Worm (Caenorhabditis elegans) whole organism, dauer: ENCODE measurements around the gene F49C12.15.

Experiments
- unc-62 ChIP-seq: sonication (generic microtip); optimal IDR thresholded peaks from 2 replicates; lab custom pipeline; 2017; ENCODE audit warnings: missing biosample characterization, missing genetic modification reagents, missing genetic modification characterization

The F49C12.15 gene

DNA sequence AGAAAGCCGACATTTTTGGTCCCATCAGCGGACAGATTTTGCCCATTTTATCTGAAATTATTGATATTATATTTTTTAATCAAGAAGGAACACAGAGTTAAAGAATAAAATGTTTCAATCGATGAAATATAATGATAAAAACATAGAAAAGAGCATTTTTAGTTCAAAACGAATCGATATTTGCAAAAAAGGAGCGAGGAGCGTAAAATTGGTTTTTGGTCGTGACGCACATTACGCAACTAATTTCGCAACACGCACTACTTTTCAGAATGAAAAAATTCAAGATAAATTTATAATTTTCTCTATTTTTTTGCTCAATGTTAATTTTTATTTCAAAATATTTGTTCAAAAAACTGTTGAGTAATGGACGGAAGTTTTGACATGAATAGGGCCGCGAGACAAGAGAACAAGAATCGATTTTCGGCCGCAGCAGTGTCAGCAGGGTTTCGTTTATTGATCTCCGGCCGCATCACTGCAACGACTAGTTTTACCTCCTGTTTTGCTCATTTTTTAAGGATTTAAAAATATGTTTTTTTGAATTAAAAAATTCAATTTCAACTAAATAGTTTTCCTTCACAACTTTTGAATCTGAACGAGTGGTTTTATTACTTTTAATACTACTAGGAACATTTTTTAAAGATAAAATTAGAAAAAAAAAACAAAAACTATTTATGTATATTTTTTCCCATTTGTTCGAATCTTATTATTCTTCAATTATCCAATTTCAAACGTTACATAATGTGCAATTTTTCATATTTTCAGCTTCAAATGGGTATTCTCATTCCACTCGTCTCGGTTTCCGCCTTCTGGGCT lies 3.0 kb upstream of the F49C12.15 start, which contains the start of the genes F49C12.12 and vha-17:
Gene F49C12.12, minus strand, starts transcription at position 51 of the 813 bp plus-strand sequence.
Gene vha-17, plus strand, starts transcription at position 763 of the 813 bp plus-strand sequence.
- TF ChIP-seq unc-62 = no peak

DNA sequence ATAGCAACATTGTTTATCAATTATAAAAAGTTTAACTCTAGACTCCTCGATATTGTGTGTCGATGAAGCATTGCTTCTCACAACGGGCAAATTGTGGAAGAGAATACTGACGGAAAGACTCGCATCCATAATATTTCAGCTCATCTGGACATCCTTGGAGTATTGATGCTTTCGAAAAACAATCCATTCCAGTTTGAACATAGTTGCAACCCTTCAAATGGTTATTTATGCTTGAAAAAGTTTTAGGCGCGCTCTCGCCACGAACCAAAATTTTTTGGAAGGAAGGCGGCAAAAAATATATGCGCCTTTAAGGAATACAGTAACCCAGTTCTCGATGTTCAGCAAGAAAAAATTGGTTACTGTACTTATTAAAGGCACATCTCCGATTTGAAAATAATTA lies 1.8 kb upstream of the F49C12.15 start:
- TF ChIP-seq unc-62 = no peak

DNA sequence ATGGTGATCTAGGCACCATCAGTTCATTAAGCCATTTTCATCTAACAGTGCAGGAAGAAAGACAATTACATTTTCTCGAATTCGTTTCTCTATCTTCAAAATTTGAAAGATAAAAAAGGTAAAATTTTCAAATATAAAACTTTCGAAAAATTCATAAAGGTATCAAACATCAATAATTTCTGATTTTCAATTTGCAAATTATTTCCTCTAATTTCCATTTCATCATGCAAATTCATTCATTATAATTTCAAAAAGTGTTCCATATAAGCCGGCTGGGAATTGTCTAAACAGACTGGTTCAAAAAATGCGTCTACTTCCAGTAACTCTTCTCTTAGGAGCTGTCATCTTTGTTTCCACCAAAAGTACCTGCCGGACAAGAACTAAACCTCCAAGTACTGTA lies 3.5 kb downstream of the F49C12.15 start, which contains the start of gene clec-183:
Gene clec-183, plus strand, starts transcription at position 301 of the 400 bp plus-strand sequence.
- TF ChIP-seq unc-62 = no peak

DNA sequence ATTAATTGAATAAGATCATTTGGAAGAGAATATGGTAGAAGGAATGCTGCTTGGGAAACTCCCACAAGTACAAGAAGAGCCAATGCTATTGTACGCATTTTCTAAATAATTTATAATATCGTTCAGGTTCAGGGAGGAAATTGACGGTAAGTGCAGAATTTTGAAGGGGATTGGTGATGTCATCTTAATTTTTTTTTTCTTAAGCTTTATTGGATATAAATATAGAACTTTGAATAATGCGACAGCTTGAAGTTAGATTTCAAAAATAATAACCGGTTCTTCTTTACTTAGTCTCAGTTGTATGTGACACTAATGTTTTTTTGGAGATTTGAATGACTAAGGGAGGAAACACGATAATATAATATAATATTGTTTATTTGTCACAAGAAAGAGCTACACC lies 6.5 kb downstream of the F49C12.15 start, which contains the start of gene nspg-7.1:
Gene nspg-7.1, minus strand, starts transcription at position 101 of the 400 bp plus-strand sequence.
- no peak for TF ChIP-seq unc-62

DNA sequence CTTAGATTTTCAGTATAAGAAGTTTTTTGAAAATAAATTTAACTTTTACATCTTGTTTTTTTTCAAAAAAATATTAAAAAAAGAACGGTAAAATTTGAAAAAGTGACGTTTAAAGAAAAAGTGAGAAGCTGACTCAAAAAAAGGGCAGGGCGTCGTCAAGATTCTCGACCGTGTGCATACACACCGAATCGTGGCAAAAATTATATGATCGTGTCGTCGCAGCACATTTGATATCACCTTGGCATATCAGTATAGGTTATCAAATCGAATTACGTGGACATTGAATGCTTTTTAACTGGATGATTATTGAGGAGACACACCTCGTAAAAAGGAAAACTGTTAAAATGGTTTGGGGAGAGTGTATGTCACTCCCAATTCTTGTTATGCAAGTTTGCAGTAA lies 8.8 kb downstream of the F49C12.15 start:
- no peak for TF ChIP-seq unc-62

DNA sequence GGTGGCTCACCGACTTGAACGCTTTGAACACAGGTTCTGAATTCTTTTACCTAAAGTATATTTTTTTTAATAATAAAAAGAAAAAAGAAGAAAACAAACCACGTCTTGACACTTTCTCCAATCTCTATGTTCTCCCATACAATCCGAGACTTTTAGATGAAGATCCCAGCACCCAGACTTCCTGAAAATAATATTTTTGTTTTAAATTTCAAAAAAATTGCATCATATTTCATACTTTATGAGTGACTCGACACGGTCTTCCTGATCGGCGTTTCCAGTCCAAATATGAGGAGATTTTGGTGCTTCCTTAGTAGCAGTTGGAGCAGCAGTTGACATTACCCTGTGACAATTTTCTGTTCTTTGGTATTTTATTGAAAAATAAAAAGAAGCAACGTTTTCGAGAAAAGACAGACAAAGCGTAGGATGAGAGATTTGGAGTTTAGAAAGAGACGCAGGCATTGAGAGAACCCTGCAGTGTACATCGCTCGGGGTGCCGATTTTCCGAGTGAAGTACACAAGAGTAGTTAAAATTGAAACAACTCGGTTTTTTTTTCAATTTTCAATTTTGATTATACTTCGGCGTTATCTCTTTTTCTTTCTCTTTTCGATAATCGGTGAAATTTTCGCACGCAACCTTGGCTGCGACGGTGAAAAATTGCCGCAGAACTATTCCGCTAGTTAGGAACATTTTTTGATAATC lies 11.4 kb downstream of the F49C12.15 start, which contains the start of the genes coa-4 and T20D3.14:
Gene coa-4, minus strand, starts transcription at position 51 of the 700 bp plus-strand sequence.
Gene T20D3.14, minus strand, starts transcription at position 358 of the 700 bp plus-strand sequence.
- TF ChIP-seq unc-62 = no peak

DNA sequence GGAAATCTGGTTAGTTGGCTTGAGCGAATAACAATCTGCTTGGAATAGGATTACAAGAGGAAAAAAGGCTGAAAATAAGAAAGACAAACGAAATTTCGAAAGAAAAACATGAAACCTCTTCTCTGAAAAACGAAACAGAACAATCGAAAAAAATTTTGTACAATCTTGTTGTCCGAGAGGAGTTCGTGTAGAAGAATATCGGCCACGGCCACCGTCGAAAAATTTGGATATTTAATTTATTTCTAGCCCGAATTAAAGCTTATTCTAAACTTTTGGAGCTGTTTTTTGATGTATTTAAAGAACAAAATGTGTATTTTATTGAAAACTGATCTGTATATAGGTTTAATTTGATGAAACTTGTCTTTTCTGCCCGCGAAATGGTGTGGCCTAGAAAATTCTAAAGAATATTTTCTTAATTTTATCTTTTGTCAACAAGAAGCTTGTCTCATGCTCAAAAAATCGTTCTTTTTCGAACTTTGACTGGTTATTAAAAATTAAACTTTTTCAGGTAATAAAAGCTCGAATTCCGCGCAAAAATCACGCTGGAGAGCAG lies 12.4 kb downstream of the F49C12.15 start, which contains the start of gene T20D3.5:
Gene T20D3.5, plus strand, starts transcription at position 503 of the 553 bp plus-strand sequence.
- TF ChIP-seq unc-62 = no peak

DNA sequence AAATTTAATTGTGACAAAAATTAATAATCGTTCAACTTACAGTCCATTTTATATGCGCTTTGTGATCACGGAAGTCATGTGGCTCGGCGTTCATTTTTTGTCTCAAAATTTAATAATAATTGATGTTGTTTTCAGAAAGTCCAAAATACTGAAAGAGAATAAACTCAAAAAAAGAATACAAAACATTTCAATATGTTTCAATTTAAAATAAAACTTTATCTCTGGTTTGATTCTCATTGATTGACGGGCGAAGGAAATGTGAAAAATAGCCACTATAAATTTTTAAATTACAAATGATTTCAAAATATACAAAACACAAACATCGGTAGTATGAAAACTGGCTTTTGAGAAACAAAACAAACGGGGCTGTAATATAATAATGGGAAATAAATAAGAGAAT lies 14.9 kb downstream of the F49C12.15 start, which contains the start of gene T20D3.6:
Gene T20D3.6, minus strand, starts transcription at position 101 of the 400 bp plus-strand sequence.
- TF ChIP-seq unc-62 = no peak

DNA sequence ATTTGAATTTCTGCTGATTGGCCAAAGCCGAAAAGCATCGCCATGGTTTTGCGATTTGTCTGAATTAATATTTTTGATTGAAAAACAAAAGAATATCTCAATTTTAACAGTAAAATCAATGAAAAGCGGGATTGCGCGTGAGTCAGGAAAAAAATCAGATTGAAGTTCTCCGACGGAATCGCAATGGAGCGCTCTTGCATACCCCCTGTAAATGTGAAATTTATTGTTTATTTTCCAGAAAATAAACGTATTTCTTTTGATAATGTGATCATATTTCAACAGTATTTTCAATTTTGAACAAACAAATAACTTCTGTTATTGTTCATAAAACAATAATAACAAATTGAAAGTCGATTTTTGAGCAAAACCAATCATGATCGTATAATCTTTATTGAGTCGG lies 17.3 kb downstream of the F49C12.15 start, which contains the start of gene vps-26:
Gene vps-26, minus strand, starts transcription at position 200 of the 400 bp plus-strand sequence.
- TF ChIP-seq unc-62 = no peak

DNA sequence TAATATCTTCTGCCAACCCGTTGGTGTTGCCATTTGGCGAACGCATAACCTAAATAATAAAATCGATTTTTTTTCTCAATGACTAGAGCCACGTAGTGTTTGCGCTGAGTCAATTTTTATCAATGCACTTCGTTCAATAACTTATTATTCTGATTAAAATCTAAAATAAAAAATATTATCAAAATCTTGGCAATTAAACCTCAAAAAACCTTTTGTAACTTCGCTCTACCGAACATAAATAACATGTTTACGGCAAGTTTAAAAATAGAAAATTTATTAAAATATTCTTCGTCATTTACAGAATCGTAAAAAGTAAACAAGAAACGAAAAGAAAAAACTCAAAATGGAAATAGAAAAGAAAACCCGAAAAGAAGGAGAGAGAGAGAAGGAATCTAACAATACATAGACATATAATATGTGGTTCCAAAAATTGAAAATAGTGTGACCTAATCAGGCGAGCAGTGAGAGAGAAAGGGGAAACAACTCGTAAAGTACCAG lies 18.9 kb downstream of the F49C12.15 start, which contains the start of gene pigc-1:
Gene pigc-1, minus strand, starts transcription at position 51 of the 498 bp plus-strand sequence.
- no peak for TF ChIP-seq unc-62

DNA sequence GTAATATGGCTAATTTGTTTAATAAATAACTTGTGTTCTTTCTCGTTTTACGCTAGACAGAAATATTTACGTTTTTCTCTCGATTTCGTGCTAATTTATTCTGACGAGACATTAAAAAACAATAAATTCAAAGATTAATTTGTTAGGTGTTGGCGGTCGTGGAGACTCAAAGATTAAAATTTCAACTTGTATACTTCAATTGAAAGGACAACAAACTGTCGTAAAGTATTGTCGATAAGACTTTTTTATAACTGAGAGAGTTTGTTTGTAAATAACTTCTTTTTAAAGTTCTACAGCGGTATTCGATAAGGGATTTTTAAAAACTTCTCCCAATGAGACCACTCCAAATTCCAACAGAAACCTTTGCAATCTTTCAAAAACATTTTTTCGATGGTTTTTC lies 29.5 kb downstream of the F49C12.15 start:
- no peak for TF ChIP-seq unc-62

DNA sequence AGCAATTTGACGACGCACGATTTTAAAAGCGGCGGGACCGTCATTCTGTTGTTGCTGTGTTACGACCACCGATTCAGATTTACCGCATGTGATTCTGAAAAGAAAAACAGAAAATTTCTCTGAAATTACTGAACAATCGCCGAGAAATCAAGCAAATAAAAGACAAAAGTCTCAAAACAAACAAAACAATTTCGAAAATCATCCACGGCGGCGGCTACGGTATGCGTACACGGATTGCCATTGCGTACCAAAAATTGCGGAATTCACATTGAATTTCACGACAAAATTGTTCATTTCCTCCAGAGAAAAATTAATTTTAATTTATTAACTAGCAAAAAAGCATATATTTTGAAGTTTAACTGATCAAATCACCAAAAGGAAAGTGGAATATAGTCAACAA lies 42.2 kb downstream of the F49C12.15 start, which contains the start of gene pezo-1:
Gene pezo-1, minus strand, starts transcription at position 101 of the 400 bp plus-strand sequence.
- TF ChIP-seq unc-62 = no peak

DNA sequence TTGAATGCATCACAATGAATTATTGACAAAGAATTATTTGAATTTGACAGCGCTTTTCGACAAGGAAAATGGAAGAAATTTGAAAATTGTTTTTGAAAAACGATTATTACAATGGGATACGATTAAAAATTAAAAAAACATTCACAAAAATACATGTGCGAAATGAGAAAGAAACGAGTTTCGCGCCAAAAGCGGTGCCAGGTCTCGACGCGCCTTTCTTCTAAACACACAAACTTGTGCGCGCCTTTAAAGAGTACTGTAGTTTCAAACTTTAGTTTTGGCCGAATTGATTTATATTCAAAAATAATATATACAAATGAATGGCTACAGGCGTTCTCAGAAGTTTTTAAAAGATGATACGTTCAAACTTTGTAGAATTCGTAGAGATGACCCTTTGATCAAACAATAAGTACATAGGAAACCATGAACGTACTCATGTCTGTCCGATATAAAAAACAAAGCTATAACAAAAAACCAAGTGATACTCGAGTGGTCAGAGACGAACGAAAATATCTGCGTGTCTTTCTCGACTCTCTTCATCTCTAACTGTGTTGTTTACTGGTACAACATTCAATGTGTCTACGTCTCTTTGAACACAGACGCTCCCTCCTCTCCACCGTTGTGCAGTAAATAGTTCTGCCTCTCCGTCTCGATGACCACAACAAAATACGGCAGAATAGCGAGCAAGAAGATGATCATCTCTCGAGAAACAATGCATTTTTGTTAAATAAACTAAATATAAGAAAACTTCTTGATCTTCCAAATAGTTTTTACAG lies 43.8 kb downstream of the F49C12.15 start:
- no peak for TF ChIP-seq unc-62

DNA sequence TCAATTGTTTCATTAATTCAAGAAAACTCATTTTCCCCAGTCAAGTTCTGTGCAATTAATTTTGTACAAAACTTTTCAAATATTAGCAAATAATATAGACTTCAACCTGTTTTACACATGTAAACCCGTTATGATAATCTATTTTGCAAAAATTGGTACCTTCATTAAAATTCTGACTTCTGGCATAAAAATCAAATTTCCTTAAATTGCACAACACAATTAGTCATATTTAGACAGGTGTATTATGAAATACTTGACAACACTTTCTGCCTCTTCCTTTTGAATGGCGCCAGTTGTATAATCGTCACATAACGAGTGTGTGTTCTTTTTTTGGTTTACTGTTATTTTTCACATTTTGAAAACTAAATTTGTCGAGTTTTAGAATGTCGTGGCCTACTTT lies 46.9 kb downstream of the F49C12.15 start, which contains the start of gene fbxc-58:
Gene fbxc-58, plus strand, starts transcription at position 383 of the 400 bp plus-strand sequence.
- TF ChIP-seq unc-62 = no peak

DNA sequence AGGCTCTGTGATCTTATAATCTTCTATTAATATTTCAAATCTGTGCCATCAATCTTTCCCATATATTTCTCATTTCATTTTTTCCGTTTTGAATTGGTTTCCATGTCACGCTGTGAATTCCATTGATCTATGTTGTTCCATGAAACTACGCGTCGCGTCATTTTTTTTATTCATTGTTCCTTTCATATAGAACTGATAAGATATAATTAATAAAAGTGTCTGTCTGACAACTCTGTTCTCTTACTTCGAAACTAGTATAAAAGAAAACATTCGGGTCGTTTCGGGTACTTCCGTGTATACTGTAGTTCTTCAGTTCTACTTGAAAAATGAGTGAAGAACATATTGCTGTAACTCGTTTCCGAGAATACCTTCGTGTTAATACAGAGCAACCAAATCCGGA lies 50.3 kb downstream of the F49C12.15 start, which contains the start of gene C10C5.3:
Gene C10C5.3, plus strand, starts transcription at position 301 of the 400 bp plus-strand sequence.
- TF ChIP-seq unc-62 = no peak
